Fruit fly (Drosophila melanogaster) whole organism, embryonic: ENCODE results near the gene thoc7.
A peak's percentile ranks its signal among the peaks of the same experiment; 100 is the strongest.

Experiments used
- Bdp1 ChIP-seq: fragments of 200-800 bp; sonication (Bioruptor generic); optimal IDR thresholded peaks from 3 replicates; lab custom pipeline; 2016; ENCODE audit warnings: missing biosample characterization, missing genetic modification characterization
- BtbVII ChIP-seq: fragments of 200-800 bp; sonication (Bioruptor generic); optimal IDR thresholded peaks from 3 replicates; lab custom pipeline; 2017; ENCODE audit warnings: missing biosample characterization, mild to moderate bottlenecking, missing genetic modification characterization
- Bteb2 ChIP-seq: fragments of 200-800 bp; sonication (Bioruptor generic); optimal IDR thresholded peaks from 2 replicates; lab custom pipeline; 2016; ENCODE audit warnings: missing biosample characterization, missing genetic modification characterization
- CG10209 ChIP-seq: fragments of 200-800 bp; sonication (Bioruptor generic); optimal IDR thresholded peaks from 3 replicates; lab custom pipeline; 2017; ENCODE audit warnings: missing biosample characterization, mild to moderate bottlenecking, missing genetic modification characterization, missing genetic modification reagents
- CG11093 ChIP-seq: fragments of 200-800 bp; sonication (Bioruptor generic); IDR thresholded peaks from 3 replicates; pipeline ENCODE4 v1.3.6; 2022; ENCODE audit warnings: missing biosample characterization, missing genetic modification characterization
- CG12155 ChIP-seq: fragments of 200-800 bp; sonication (Bioruptor generic); optimal IDR thresholded peaks from 3 replicates; lab custom pipeline; 2016; ENCODE audit warnings: missing biosample characterization, missing genetic modification characterization
- CG13775 ChIP-seq: fragments of 200-800 bp; sonication (Bioruptor generic); optimal IDR thresholded peaks from 3 replicates; lab custom pipeline; 2017; ENCODE audit warnings: missing biosample characterization, mild to moderate bottlenecking, missing genetic modification characterization
- CG15011 ChIP-seq: fragments of 200-800 bp; sonication (Bioruptor generic); optimal IDR thresholded peaks from 3 replicates; lab custom pipeline; 2018; ENCODE audit warnings: missing biosample characterization, mild to moderate bottlenecking, missing genetic modification characterization
- CG1603 ChIP-seq: fragments of 200-800 bp; sonication (Bioruptor generic); optimal IDR thresholded peaks from 2 replicates; lab custom pipeline; 2019; ENCODE audit warnings: missing biosample characterization, mild to moderate bottlenecking, missing genetic modification characterization, moderate library complexity
- CG17802 ChIP-seq: fragments of 200-800 bp; sonication (Bioruptor generic); optimal IDR thresholded peaks from 2 replicates; lab custom pipeline; 2018; ENCODE audit warnings: missing biosample characterization, mild to moderate bottlenecking, missing genetic modification characterization, moderate library complexity
- CG31365 ChIP-seq: fragments of 200-800 bp; sonication (Bioruptor generic); optimal IDR thresholded peaks from 2 replicates; lab custom pipeline; 2018; ENCODE audit warnings: missing biosample characterization, mild to moderate bottlenecking, missing genetic modification characterization
- CG31388 ChIP-seq: fragments of 200-800 bp; sonication (Bioruptor generic); optimal IDR thresholded peaks from 2 replicates; lab custom pipeline; 2016; ENCODE audit warnings: missing biosample characterization, missing genetic modification characterization
- CG3407 ChIP-seq: fragments of 200-800 bp; sonication (Bioruptor generic); optimal IDR thresholded peaks from 2 replicates; lab custom pipeline; 2018; ENCODE audit warnings: missing biosample characterization, mild to moderate bottlenecking, missing genetic modification characterization
- CG4617 ChIP-seq: fragments of 200-800 bp; sonication (Bioruptor generic); optimal IDR thresholded peaks from 3 replicates; lab custom pipeline; 2016; ENCODE audit warnings: missing biosample characterization, missing genetic modification characterization, borderline replicate concordance
- CG6175 ChIP-seq: fragments of 200-800 bp; sonication (Bioruptor generic); IDR thresholded peaks from 3 replicates; pipeline ENCODE4 v1.3.6; 2022; ENCODE audit warnings: missing biosample characterization, missing genetic modification characterization
- CG6765 ChIP-seq: fragments of 200-800 bp; sonication (Bioruptor generic); optimal IDR thresholded peaks from 3 replicates; lab custom pipeline; 2017; ENCODE audit warnings: missing biosample characterization, mild to moderate bottlenecking, missing genetic modification characterization
- CG7745 ChIP-seq: fragments of 200-800 bp; sonication (Bioruptor generic); optimal IDR thresholded peaks from 2 replicates; lab custom pipeline; 2018; ENCODE audit warnings: missing biosample characterization, mild to moderate bottlenecking, missing genetic modification characterization, moderate library complexity
- CG8290 ChIP-seq, 3 experiments: fragments of 200-800 bp; sonication (Bioruptor generic); optimal IDR thresholded peaks; 2 replicates each; lab custom pipeline; 2016 to 2019; ENCODE audit warnings: missing biosample characterization in 3 of 3, missing genetic modification characterization in 3 of 3, mild to moderate bottlenecking in 2 of 3, moderate library complexity in 1 of 3
- Deaf1 ChIP-seq: fragments of 200-800 bp; optimal IDR thresholded peaks from 3 replicates; lab custom pipeline; 2019; ENCODE audit warnings: missing biosample characterization, mild to moderate bottlenecking, missing genetic modification characterization, moderate library complexity
- Doc3 ChIP-seq: fragments of 200-800 bp; sonication (Bioruptor generic); IDR thresholded peaks from 3 replicates; pipeline ENCODE4 v1.3.6; 2022; ENCODE audit warnings: missing biosample characterization, missing genetic modification characterization; ENCODE audit not compliant: partially characterized antibody
- ERR ChIP-seq: fragments of 200-800 bp; sonication (Bioruptor generic); optimal IDR thresholded peaks from 2 replicates; lab custom pipeline; 2016; ENCODE audit warnings: missing biosample characterization, missing genetic modification characterization
- Hr39 ChIP-seq: fragments of >200 bp; optimal IDR thresholded peaks from 2 replicates; lab custom pipeline; 2017
- Lhr ChIP-seq: fragments of 200-800 bp; sonication (Bioruptor generic); optimal IDR thresholded peaks from 3 replicates; lab custom pipeline; 2017; ENCODE audit warnings: mild to moderate bottlenecking, missing biosample characterization, missing genetic modification reagents, missing genetic modification characterization
- MBD-R2 ChIP-seq: fragments of 200-800 bp; sonication (Bioruptor generic); IDR thresholded peaks from 2 replicates; pipeline ENCODE4 v1.3.6; 2022; ENCODE audit warnings: missing biosample characterization, missing genetic modification characterization
- Meics ChIP-seq: fragments of 200-800 bp; sonication (Bioruptor generic); optimal IDR thresholded peaks from 2 replicates; lab custom pipeline; 2017; ENCODE audit warnings: missing biosample characterization, mild to moderate bottlenecking, missing genetic modification characterization
- Nf-YB ChIP-seq: fragments of 200-800 bp; sonication (Bioruptor generic); optimal IDR thresholded peaks from 3 replicates; lab custom pipeline; 2019; ENCODE audit warnings: missing biosample characterization, mild to moderate bottlenecking, missing genetic modification characterization, moderate library complexity
- Pdp1 ChIP-seq, 2 experiments: fragments of 200-800 bp; sonication (Bioruptor generic); optimal IDR thresholded peaks; 3 replicates each; lab custom pipeline; 2016; ENCODE audit warnings: missing biosample characterization in 2 of 2, missing genetic modification characterization in 2 of 2, mild to moderate bottlenecking in 1 of 2, moderate library complexity in 1 of 2
- Six4 ChIP-seq: fragments of 200-800 bp; sonication (Bioruptor generic); optimal IDR thresholded peaks from 2 replicates; lab custom pipeline; 2016; ENCODE audit warnings: missing biosample characterization, missing genetic modification characterization
- Vsx1 ChIP-seq: fragments of 200-800 bp; sonication (Bioruptor generic); optimal IDR thresholded peaks from 2 replicates; lab custom pipeline; 2017; ENCODE audit warnings: missing biosample characterization, mild to moderate bottlenecking, missing genetic modification characterization, missing genetic modification reagents
- YL-1 ChIP-seq: fragments of 200-800 bp; sonication (Bioruptor generic); optimal IDR thresholded peaks from 3 replicates; lab custom pipeline; 2017; ENCODE audit warnings: missing biosample characterization, mild to moderate bottlenecking, missing genetic modification characterization
- ash1 ChIP-seq: fragments of 200-800 bp; sonication (Bioruptor generic); optimal IDR thresholded peaks from 2 replicates; lab custom pipeline; 2018; ENCODE audit warnings: missing biosample characterization, mild to moderate bottlenecking, missing genetic modification characterization
- az2 ChIP-seq: fragments of 200-800 bp; sonication (Bioruptor generic); optimal IDR thresholded peaks from 3 replicates; lab custom pipeline; 2016; ENCODE audit warnings: missing biosample characterization, missing genetic modification characterization
- cato ChIP-seq: fragments of 200-800 bp; sonication (Bioruptor generic); optimal IDR thresholded peaks from 2 replicates; lab custom pipeline; 2016; ENCODE audit warnings: missing biosample characterization, missing genetic modification characterization, borderline replicate concordance
- ci ChIP-seq: fragments of 200-800 bp; sonication (Bioruptor generic); IDR thresholded peaks from 3 replicates; pipeline ENCODE4 v1.3.6; 2022; ENCODE audit warnings: missing biosample characterization, missing genetic modification characterization
- gsb-n ChIP-seq: fragments of 200-800 bp; sonication (Bioruptor generic); optimal IDR thresholded peaks from 3 replicates; lab custom pipeline; 2018; ENCODE audit warnings: missing biosample characterization, mild to moderate bottlenecking, missing genetic modification characterization
- hkb ChIP-seq, 2 experiments: fragments of 200-800 bp in 1 of 2; fragments of >200 bp in 1 of 2; sonication (Bioruptor generic) in 1 of 2; IDR thresholded peaks in 1 of 2; optimal IDR thresholded peaks in 1 of 2; 2 replicates each; pipeline versions ENCODE4 v1.3.6 to Lab custom; 2017 to 2022; ENCODE audit warnings: missing biosample characterization in 1 of 2, missing genetic modification characterization in 1 of 2
- ind ChIP-seq: fragments of 200-800 bp; sonication (Bioruptor generic); optimal IDR thresholded peaks from 3 replicates; lab custom pipeline; 2016; ENCODE audit warnings: missing biosample characterization, missing genetic modification characterization
- nerfin-1 ChIP-seq: fragments of 200-800 bp; sonication (Bioruptor generic); optimal IDR thresholded peaks from 3 replicates; lab custom pipeline; 2019; ENCODE audit warnings: missing biosample characterization, mild to moderate bottlenecking, missing genetic modification characterization, moderate library complexity
- pita ChIP-seq: fragments of 200-800 bp; sonication (Bioruptor generic); optimal IDR thresholded peaks from 2 replicates; lab custom pipeline; 2017; ENCODE audit warnings: missing biosample characterization, mild to moderate bottlenecking, missing genetic modification characterization
- ro ChIP-seq: fragments of 200-800 bp; sonication (Bioruptor generic); IDR thresholded peaks from 2 replicates; pipeline ENCODE4 v1.3.6; 2022; ENCODE audit warnings: missing biosample characterization, missing genetic modification characterization
- slbo ChIP-seq: fragments of 200-800 bp; sonication (Bioruptor generic); IDR thresholded peaks from 2 replicates; pipeline ENCODE4 v1.3.6; 2022; ENCODE audit warnings: missing biosample characterization, missing genetic modification characterization
- ttk ChIP-seq: fragments of 200-800 bp; sonication (Bioruptor generic); IDR thresholded peaks from 2 replicates; pipeline ENCODE4 v2.1.2; 2022; ENCODE audit warnings: missing biosample characterization, missing genetic modification characterization
- vfl ChIP-seq: fragments of 200-800 bp; sonication (Bioruptor generic); optimal IDR thresholded peaks from 2 replicates; lab custom pipeline; 2016; ENCODE audit warnings: missing biosample characterization, missing genetic modification characterization

The thoc7 gene

DNA sequence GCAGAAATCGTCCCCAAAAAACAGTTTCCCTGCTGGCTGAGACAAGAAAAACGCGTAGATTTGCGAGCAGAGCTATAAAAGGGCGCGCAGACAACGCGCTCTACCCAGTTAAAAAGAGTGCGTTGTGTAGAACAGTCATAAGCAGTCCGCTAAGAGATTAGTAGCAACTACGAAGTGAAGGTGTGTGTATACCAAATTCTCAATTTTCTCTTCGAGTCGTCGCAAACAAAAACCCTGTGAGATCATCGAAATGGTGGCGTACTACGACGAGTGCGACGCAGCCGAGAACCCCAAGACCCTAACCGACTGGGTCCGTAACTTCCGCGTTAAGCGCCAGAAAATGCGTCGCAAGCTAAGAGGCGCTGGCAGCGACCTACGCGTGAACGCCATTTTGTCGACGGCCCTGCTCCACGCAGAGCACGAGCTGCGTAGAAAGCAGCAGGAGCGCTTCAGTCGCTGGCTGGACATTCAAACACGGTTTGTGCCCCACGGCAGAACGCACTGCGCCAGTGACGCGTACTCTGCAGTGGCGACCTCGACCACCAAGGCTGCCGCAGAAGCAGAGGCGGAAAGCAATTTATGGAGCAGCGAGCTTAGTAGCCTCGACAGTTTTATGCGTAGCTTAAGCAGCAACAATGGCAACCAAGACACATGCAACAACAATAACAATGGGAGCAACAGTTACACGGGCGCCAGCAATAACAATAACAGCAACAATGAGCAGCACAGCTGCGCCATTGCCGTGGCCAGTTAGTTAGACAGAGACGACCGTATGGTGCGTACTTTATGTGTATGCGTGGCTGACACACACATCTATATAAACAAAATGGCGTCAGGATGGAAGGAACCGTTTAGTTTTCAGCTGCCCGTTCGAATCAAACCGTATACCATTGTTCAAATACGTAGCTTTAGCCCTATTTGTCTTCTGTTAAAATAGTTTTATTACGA is 11.8 kb upstream of the thoc7 start (continued):
- no peak for TF ChIP-seq vfl

DNA sequence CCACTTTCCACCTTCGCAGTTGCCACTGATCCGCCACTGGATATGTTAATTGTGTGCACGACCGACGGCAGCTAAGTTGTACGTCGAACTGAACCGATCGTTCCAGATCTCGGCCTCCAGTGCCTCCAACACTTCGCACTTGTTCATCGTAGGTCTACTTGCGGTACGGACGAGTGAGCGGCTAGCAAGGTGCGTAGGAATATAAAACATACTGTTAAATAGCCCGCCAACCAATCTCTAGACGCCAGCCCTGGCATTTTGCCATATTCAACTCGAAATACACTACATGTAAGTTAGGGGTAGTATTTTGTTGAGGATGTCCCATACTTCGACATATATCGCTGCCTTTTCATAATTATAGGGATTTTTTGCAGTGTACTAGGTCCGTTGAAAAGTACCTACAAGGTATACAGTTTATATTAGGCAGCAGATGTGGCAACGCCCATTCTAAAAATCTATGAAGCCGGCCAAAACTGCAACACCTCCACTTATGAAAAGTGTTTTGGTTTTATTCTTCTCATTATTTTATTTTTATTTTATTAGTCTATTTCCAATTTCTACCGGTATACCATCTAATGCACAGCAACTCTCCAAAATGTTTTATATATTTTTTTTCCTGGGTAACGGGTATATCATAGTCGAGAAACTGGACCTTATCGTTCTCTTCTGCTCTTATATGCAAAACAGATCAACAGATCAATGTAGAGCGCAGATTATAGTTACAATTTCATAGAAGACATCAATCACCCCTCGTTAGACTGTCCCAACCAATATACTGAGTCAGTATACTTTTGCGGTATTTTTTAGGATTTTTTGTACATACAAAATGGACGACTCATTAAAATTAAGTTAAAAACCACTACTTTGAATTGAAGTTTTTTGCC is 10.8 kb upstream of the thoc7 start, which contains the start of the genes pyx and CG33229:
pyx (minus strand) TSS at position 51 of the 884 bp plus-strand sequence.
CG33229 (plus strand) TSS at position 834 of the 884 bp plus-strand sequence.
- TF ChIP-seq MBD-R2 (GFP tag; lab: Robert Waterston, UW) (peak; percentile 51; the same call in 1 of the 2 replicates), Doc3 (GFP tag; lab: Robert Waterston, UW) (no peak), CG10209 (GFP tag; lab: Kevin White, UChicago) (peak; percentile 85), Nf-YB (GFP tag; lab: Kevin White, UChicago) (peak; percentile 61), CG8290 (GFP tag; optimal IDR thresholded peaks at IDR 0.05; lab: Kevin White, UChicago) (peak; percentile 76), CG8290 (tag; optimal IDR thresholded peaks at IDR 0.05; lab: Kevin White, UChicago) (peak in 1 of 2 experiments; percentile 90), CG31365 (tag; lab: Kevin White, UChicago) (peak; percentile 17), CG3407 (GFP tag; lab: Kevin White, UChicago) (peak; percentile 58), CG1603 (peak; percentile 67), Meics (peak; percentile 89), gsb-n (tag; lab: Kevin White, UChicago) (no peak), Vsx1 (GFP tag; lab: Kevin White, UChicago) (no peak), ERR (GFP tag; lab: Kevin White, UChicago) (no peak), Deaf1 (tag; lab: Kevin White, UChicago) (peak; percentile 40), az2 (GFP tag; lab: Kevin White, UChicago) (peak; percentile 87), ci (GFP tag; lab: Robert Waterston, UW) (peak; percentile 64), vfl (peak; percentile 85), ind (GFP tag; lab: Kevin White, UChicago) (peak; percentile 89), CG6175 (GFP tag; lab: Robert Waterston, UW) (peak; percentile 61; the same call in 1 of the 3 replicates), ro (GFP tag; lab: Robert Waterston, UW) (peak; percentile 44; the same call in 1 of the 2 replicates), Six4 (GFP tag; lab: Kevin White, UChicago) (peak; percentile 78), slbo (GFP tag; lab: Robert Waterston, UW) (peak; percentile 93), nerfin-1 (tag; lab: Kevin White, UChicago) (peak; percentile 62), CG4617 (peak; percentile 63), ash1 (GFP tag; lab: Kevin White, UChicago) (no peak), CG31388 (GFP tag; lab: Kevin White, UChicago) (peak; percentile 63), cato (peak; percentile 76), CG15011 (peak; percentile 57), pita (GFP tag; lab: Kevin White, UChicago) (no peak), CG7745 (no peak), BtbVII (GFP tag; lab: Kevin White, UChicago) (peak; percentile 62), Pdp1 (GFP tag; optimal IDR thresholded peaks at IDR 0.05; lab: Kevin White, UChicago) (peak; percentile 67 to 85), Hr39 (no peak), CG13775 (peak; percentile 90), Bteb2 (GFP tag; lab: Kevin White, UChicago) (peak; percentile 80), CG12155 (GFP tag; lab: Kevin White, UChicago) (peak; percentile 87), ttk (GFP tag; lab: Robert Waterston, UW) (peak; percentile 66), CG6765 (GFP tag; lab: Kevin White, UChicago) (peak; percentile 79), Lhr (peak; percentile 31), CG11093 (peak; percentile 75), Bdp1 (GFP tag; lab: Kevin White, UChicago) (peak; percentile 56), hkb (optimal IDR thresholded peaks at IDR 0.05; lab: Kevin White, UChicago) (peak; percentile 83), hkb (GFP tag; IDR thresholded peaks at IDR 0.05; lab: Robert Waterston, UW) (peak; percentile 68), CG17802 (peak; percentile 35), YL-1 (GFP tag; lab: Kevin White, UChicago) (no peak)
